Fruit fly (Drosophila melanogaster): ENCODE measurements around the gene CG33665.

- TF ChIP-seq CG8478 (optimal IDR thresholded peaks at IDR 0.05), result no peak
- no peak for TF ChIP-seq CTCF (optimal IDR thresholded peaks at IDR 0.05)
Measured at dm6 chrX:6513193-6513592, 34.5 kb upstream of the CG33665 start.
